Fruit fly (Drosophila melanogaster) whole organism, adult: ENCODE results near the gene Nepl13.

Experiments used
- CG11617 ChIP-seq: fragments of 200-800 bp; sonication (Bioruptor generic); optimal IDR thresholded peaks from 2 replicates; lab custom pipeline; 2017; ENCODE audit warnings: mild to moderate bottlenecking, missing biosample characterization, missing genetic modification reagents, missing genetic modification characterization
- CG12768 ChIP-seq: fragments of 200-800 bp; sonication (Bioruptor generic); optimal IDR thresholded peaks from 2 replicates; lab custom pipeline; 2017; ENCODE audit warnings: missing biosample characterization, missing genetic modification characterization, mild to moderate bottlenecking, moderate library complexity, missing genetic modification reagents
- CG33017 ChIP-seq: fragments of 200-800 bp; sonication (Bioruptor generic); optimal IDR thresholded peaks from 2 replicates; lab custom pipeline; 2018; ENCODE audit warnings: missing biosample characterization, mild to moderate bottlenecking, missing genetic modification characterization, moderate library complexity
- CG7045 ChIP-seq: fragments of 200-800 bp; sonication (Bioruptor generic); optimal IDR thresholded peaks from 2 replicates; lab custom pipeline; 2017; ENCODE audit warnings: missing biosample characterization, mild to moderate bottlenecking, missing genetic modification characterization
- CG7101 ChIP-seq: fragments of 200-800 bp; sonication (Bioruptor generic); optimal IDR thresholded peaks from 2 replicates; lab custom pipeline; 2018; ENCODE audit warnings: missing biosample characterization, mild to moderate bottlenecking, missing genetic modification characterization, moderate library complexity
- Crg-1 ChIP-seq: fragments of 200-800 bp; sonication (Bioruptor generic); optimal IDR thresholded peaks from 2 replicates; lab custom pipeline; 2016; ENCODE audit warnings: missing biosample characterization, missing genetic modification characterization
- bab1 ChIP-seq: fragments of 200-800 bp; sonication (Bioruptor generic); optimal IDR thresholded peaks from 3 replicates; lab custom pipeline; 2019; ENCODE audit warnings: missing biosample characterization, mild to moderate bottlenecking, missing genetic modification characterization, moderate library complexity
- cnc ChIP-seq, 2 experiments: fragments of >200 bp; optimal IDR thresholded peaks; 2 replicates each; lab custom pipeline; 2017
- kay ChIP-seq: fragments of 200-800 bp; sonication (Bioruptor generic); peaks from one replicate; lab custom pipeline; 2016; ENCODE audit warnings: missing biosample characterization, missing genetic modification characterization, borderline replicate concordance
- pad ChIP-seq: fragments of 200-800 bp; sonication (Bioruptor generic); optimal IDR thresholded peaks from 3 replicates; lab custom pipeline; 2017; ENCODE audit warnings: missing biosample characterization, missing genetic modification characterization, mild to moderate bottlenecking, moderate library complexity, missing genetic modification reagents

DNA sequence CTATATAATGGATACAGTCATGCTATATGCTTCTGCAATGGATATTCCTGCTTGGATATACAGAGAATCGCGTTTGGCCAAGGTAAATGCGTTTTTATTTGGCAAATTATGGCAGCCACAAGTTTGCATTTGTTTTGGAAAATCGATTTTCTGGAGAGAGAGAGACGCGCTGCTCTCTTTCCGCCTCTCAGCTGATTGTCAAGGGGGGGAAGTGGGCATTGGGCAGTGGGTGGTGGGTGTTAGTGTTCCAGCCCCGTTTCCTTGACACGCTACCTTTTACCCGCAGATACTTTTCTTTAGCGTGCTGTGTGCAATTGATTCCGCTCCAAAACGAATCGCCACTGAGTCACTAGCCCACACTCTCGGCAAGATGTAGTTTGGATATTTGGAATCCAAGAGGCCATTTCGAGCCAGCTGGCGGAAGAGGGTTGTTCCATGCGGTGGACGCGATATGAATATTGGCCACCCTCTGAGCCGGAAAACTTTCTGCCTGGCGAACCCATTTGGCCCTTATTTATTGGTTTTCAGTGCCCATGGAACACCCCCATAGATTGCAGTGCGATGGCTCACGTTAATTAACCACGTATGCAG lies 5.6 kb downstream of the Nepl13 start:
- no peak for TF ChIP-seq CG12768 (GFP tag; lab: Kevin White, UChicago)
- TF ChIP-seq kay (GFP tag; lab: Kevin White, UChicago): no peak
- TF ChIP-seq CG7101 (tag; lab: Kevin White, UChicago): no peak
- TF ChIP-seq Crg-1: no peak
- TF ChIP-seq bab1 (GFP tag; lab: Kevin White, UChicago): no peak
- no peak for TF ChIP-seq cnc (optimal IDR thresholded peaks at IDR 0.05; lab: Kevin White, UChicago)
- no peak for TF ChIP-seq CG33017 (tag; lab: Kevin White, UChicago)
- no peak for TF ChIP-seq CG7045
- no peak for TF ChIP-seq pad (GFP tag; lab: Kevin White, UChicago)
- TF ChIP-seq CG11617 (GFP tag; lab: Kevin White, UChicago): no peak
